Worm (Caenorhabditis elegans) whole organism, late embryonic: ENCODE measurements around the gene F48D6.4.

Experiments
- C08G9.2 ChIP-seq: sonication (generic microtip); optimal IDR thresholded peaks from 2 replicates; lab custom pipeline; 2016; ENCODE audit warnings: mild to moderate bottlenecking, missing genetic modification characterization, moderate library complexity, missing compliant biosample characterization
- F13H6.1 ChIP-seq: sonication (generic microtip); optimal IDR thresholded peaks from 2 replicates; lab custom pipeline; 2016; ENCODE audit warnings: missing genetic modification characterization, missing compliant biosample characterization
- K02D7.2 ChIP-seq: sonication (generic microtip); optimal IDR thresholded peaks from 2 replicates; lab custom pipeline; 2017; ENCODE audit warnings: mild to moderate bottlenecking, missing genetic modification characterization, missing compliant biosample characterization
- T23F11.4 ChIP-seq: fragments of 200-800 bp; sonication (Bioruptor generic); optimal IDR thresholded peaks from 2 replicates; lab custom pipeline; 2018; ENCODE audit warnings: mild to moderate bottlenecking, missing genetic modification characterization, missing compliant biosample characterization
- ama-1 ChIP-seq: fragments of 150-350 bp; optimal IDR thresholded peaks from 2 replicates; lab custom pipeline; 2014
- ceh-14 ChIP-seq: sonication (generic microtip); optimal IDR thresholded peaks from 2 replicates; lab custom pipeline; 2016; ENCODE audit warnings: missing genotype, missing genetic modification characterization, missing compliant biosample characterization
- ceh-18 ChIP-seq: sonication (generic microtip); optimal IDR thresholded peaks from 2 replicates; lab custom pipeline; 2016; ENCODE audit warnings: missing genetic modification characterization, missing compliant biosample characterization
- ceh-19 ChIP-seq: fragments of 200-800 bp; sonication (Bioruptor generic); optimal IDR thresholded peaks from 2 replicates; lab custom pipeline; 2018; ENCODE audit warnings: mild to moderate bottlenecking, missing genetic modification characterization, missing compliant biosample characterization
- ceh-24 ChIP-seq: sonication (generic microtip); optimal IDR thresholded peaks from 2 replicates; lab custom pipeline; 2016; ENCODE audit warnings: mild to moderate bottlenecking, missing genetic modification characterization, missing compliant biosample characterization
- ceh-31 ChIP-seq: sonication (generic microtip); optimal IDR thresholded peaks from 2 replicates; lab custom pipeline; 2016; ENCODE audit warnings: missing genetic modification characterization, missing compliant biosample characterization
- ceh-34 ChIP-seq: sonication (generic microtip); optimal IDR thresholded peaks from 2 replicates; lab custom pipeline; 2016; ENCODE audit warnings: mild to moderate bottlenecking, missing genetic modification characterization, missing compliant biosample characterization
- ceh-45 ChIP-seq: fragments of 200-800 bp; sonication (Bioruptor generic); IDR thresholded peaks from 2 replicates; pipeline ENCODE4 v1.3.6; 2022; ENCODE audit warnings: missing genetic modification reagents, missing genetic modification characterization, missing compliant biosample characterization
- ceh-48 ChIP-seq: sonication (generic microtip); optimal IDR thresholded peaks from 2 replicates; lab custom pipeline; 2016; ENCODE audit warnings: missing genetic modification characterization, inconsistent platforms, missing compliant biosample characterization
- ceh-6 ChIP-seq: fragments of 200-800 bp; sonication (Bioruptor generic); optimal IDR thresholded peaks from 2 replicates; lab custom pipeline; 2018; ENCODE audit warnings: mild to moderate bottlenecking, missing genetic modification characterization, missing compliant biosample characterization
- ceh-9 ChIP-seq: sonication (generic microtip); optimal IDR thresholded peaks from 2 replicates; lab custom pipeline; 2016; ENCODE audit warnings: mild to moderate bottlenecking, missing genetic modification characterization, inconsistent platforms, missing compliant biosample characterization
- che-1 ChIP-seq: sonication (generic microtip); optimal IDR thresholded peaks from 2 replicates; lab custom pipeline; 2016; ENCODE audit warnings: mild to moderate bottlenecking, missing genetic modification characterization, missing compliant biosample characterization
- dmd-4 ChIP-seq: sonication (generic microtip); optimal IDR thresholded peaks from 2 replicates; lab custom pipeline; 2016; ENCODE audit warnings: borderline replicate concordance, missing genetic modification characterization, missing compliant biosample characterization
- dve-1 ChIP-seq: sonication (generic microtip); optimal IDR thresholded peaks from 2 replicates; lab custom pipeline; 2017; ENCODE audit warnings: antibody characterized with exemption, mild to moderate bottlenecking, missing genetic modification characterization, missing compliant biosample characterization
- elt-4 ChIP-seq: sonication (generic microtip); optimal IDR thresholded peaks from 2 replicates; lab custom pipeline; 2016; ENCODE audit warnings: missing genetic modification characterization, missing compliant biosample characterization
- ets-4 ChIP-seq: sonication (generic microtip); optimal IDR thresholded peaks from 2 replicates; lab custom pipeline; 2016; ENCODE audit warnings: missing genetic modification characterization, missing compliant biosample characterization
- eyg-1 ChIP-seq: sonication (generic microtip); optimal IDR thresholded peaks from 2 replicates; lab custom pipeline; 2016; ENCODE audit warnings: missing genotype, missing genetic modification characterization, missing compliant biosample characterization
- fkh-10 ChIP-seq: fragments of 150-350 bp; optimal IDR thresholded peaks from 2 replicates; lab custom pipeline; 2014; ENCODE audit warnings: missing biosample characterization, missing genetic modification reagents, missing genetic modification characterization
- gmeb-2 ChIP-seq: sonication (generic microtip); optimal IDR thresholded peaks from 2 replicates; lab custom pipeline; 2016; ENCODE audit warnings: missing genetic modification characterization, inconsistent platforms, missing compliant biosample characterization
- hlh-13 ChIP-seq: fragments of 200-800 bp; sonication (Bioruptor generic); optimal IDR thresholded peaks from 2 replicates; lab custom pipeline; 2018; ENCODE audit warnings: mild to moderate bottlenecking, missing genetic modification characterization, missing compliant biosample characterization
- hlh-15 ChIP-seq: sonication (generic microtip); optimal IDR thresholded peaks from 2 replicates; lab custom pipeline; 2016; ENCODE audit warnings: missing genetic modification characterization, missing compliant biosample characterization
- hlh-30 ChIP-seq: sonication (generic microtip); optimal IDR thresholded peaks from 2 replicates; lab custom pipeline; 2017; ENCODE audit warnings: antibody characterized with exemption, missing genetic modification characterization, missing compliant biosample characterization; ENCODE audit not compliant: insufficient read depth
- hlh-8 ChIP-seq: sonication (generic microtip); optimal IDR thresholded peaks from 2 replicates; lab custom pipeline; 2016; ENCODE audit warnings: missing genotype, missing genetic modification characterization, missing compliant biosample characterization
- lim-6 ChIP-seq: sonication (generic microtip); optimal IDR thresholded peaks from 2 replicates; lab custom pipeline; 2016; ENCODE audit warnings: missing genetic modification characterization, missing compliant biosample characterization
- madf-2 ChIP-seq: sonication (generic microtip); optimal IDR thresholded peaks from 2 replicates; lab custom pipeline; 2017; ENCODE audit warnings: missing genetic modification characterization, missing compliant biosample characterization
- mec-3 ChIP-seq: sonication (generic microtip); optimal IDR thresholded peaks from 2 replicates; lab custom pipeline; 2016; ENCODE audit warnings: borderline replicate concordance, missing genetic modification characterization, missing compliant biosample characterization
- nfya-1 ChIP-seq: sonication (generic microtip); optimal IDR thresholded peaks from 2 replicates; lab custom pipeline; 2017; ENCODE audit warnings: missing genetic modification characterization, mild to moderate bottlenecking, missing compliant biosample characterization, antibody characterized with exemption, moderate library complexity
- nhr-11 ChIP-seq: fragments of 150-350 bp; optimal IDR thresholded peaks from 2 replicates; lab custom pipeline; 2014; ENCODE audit warnings: missing biosample characterization, missing genetic modification characterization
- nhr-232 ChIP-seq: sonication (generic microtip); optimal IDR thresholded peaks from 2 replicates; lab custom pipeline; 2016; ENCODE audit warnings: missing genetic modification characterization, missing compliant biosample characterization
- npax-4 ChIP-seq: sonication (generic microtip); optimal IDR thresholded peaks from 2 replicates; lab custom pipeline; 2016; ENCODE audit warnings: missing genetic modification characterization, missing compliant biosample characterization
- odd-2 ChIP-seq: sonication (generic microtip); optimal IDR thresholded peaks from 2 replicates; lab custom pipeline; 2017; ENCODE audit warnings: antibody characterized with exemption, mild to moderate bottlenecking, missing genetic modification characterization, missing compliant biosample characterization
- pag-3 ChIP-seq: sonication (generic microtip); optimal IDR thresholded peaks from 2 replicates; lab custom pipeline; 2016; ENCODE audit warnings: missing compliant biosample characterization, missing genetic modification characterization, borderline replicate concordance
- pat-9 ChIP-seq: fragments of 200-800 bp; sonication (Bioruptor generic); optimal IDR thresholded peaks from 2 replicates; lab custom pipeline; 2018; ENCODE audit warnings: mild to moderate bottlenecking, missing genetic modification characterization, moderate library complexity, missing compliant biosample characterization
- pros-1 ChIP-seq: fragments of 150-350 bp; optimal IDR thresholded peaks from 2 replicates; lab custom pipeline; 2014; ENCODE audit warnings: missing biosample characterization, missing genetic modification reagents, missing genetic modification characterization
- sdc-2 ChIP-seq: sonication (generic microtip); optimal IDR thresholded peaks from 2 replicates; lab custom pipeline; 2016; ENCODE audit warnings: missing genotype, missing genetic modification characterization, missing compliant biosample characterization
- sox-2 ChIP-seq: fragments of 200-800 bp; sonication (Bioruptor generic); IDR thresholded peaks from 2 replicates; pipeline ENCODE4 v1.3.6; 2022; ENCODE audit warnings: missing genetic modification reagents, missing genetic modification characterization, missing compliant biosample characterization
- sox-4 ChIP-seq: sonication (generic microtip); optimal IDR thresholded peaks from 2 replicates; lab custom pipeline; 2017; ENCODE audit warnings: mild to moderate bottlenecking, missing genetic modification characterization, inconsistent platforms, missing compliant biosample characterization
- tbx-2 ChIP-seq: sonication (generic microtip); optimal IDR thresholded peaks from 2 replicates; lab custom pipeline; 2016; ENCODE audit warnings: missing genetic modification characterization, missing compliant biosample characterization
- tbx-7 ChIP-seq: sonication (generic microtip); optimal IDR thresholded peaks from 2 replicates; lab custom pipeline; 2016; ENCODE audit warnings: missing genotype, missing genetic modification characterization, missing compliant biosample characterization
- unc-42 ChIP-seq: sonication (generic microtip); optimal IDR thresholded peaks from 2 replicates; lab custom pipeline; 2016; ENCODE audit warnings: missing genotype, missing genetic modification characterization, missing compliant biosample characterization

F48D6.4 gene

ce11 chrX:4238971-4239370 lies 8.0 kb downstream of the F48D6.4 start:
- TF ChIP-seq unc-42 (tag; lab: Kevin White, UChicago) (peak; percentile 59), tbx-7 (tag; lab: Kevin White, UChicago) (no peak)
- TF ChIP-seq, all 69 proteins: peak for 1

- TF ChIP-seq mec-3 (tag; lab: Kevin White, UChicago), result no peak
- no peak for TF ChIP-seq K02D7.2 (tag; lab: Kevin White, UChicago)
- TF ChIP-seq tbx-7 (tag; lab: Kevin White, UChicago), result no peak
- no peak for TF ChIP-seq ceh-31 (tag; lab: Kevin White, UChicago)
- TF ChIP-seq unc-42 (tag; lab: Kevin White, UChicago), result no peak
- TF ChIP-seq pag-3 (tag; lab: Kevin White, UChicago), result no peak
- TF ChIP-seq dmd-4 (tag; lab: Kevin White, UChicago), result no peak
- TF ChIP-seq nhr-232 (tag; lab: Kevin White, UChicago), result no peak
- TF ChIP-seq dve-1 (tag; lab: Kevin White, UChicago), result no peak
- TF ChIP-seq hlh-13 (GFP tag; lab: Kevin White, UChicago), result no peak
- no peak for TF ChIP-seq madf-2 (tag; lab: Kevin White, UChicago)
- TF ChIP-seq eyg-1 (tag; lab: Kevin White, UChicago), result no peak
- no peak for TF ChIP-seq tbx-2
- no peak for TF ChIP-seq T23F11.4
- no peak for TF ChIP-seq ceh-9 (tag; lab: Kevin White, UChicago)
- no peak for TF ChIP-seq ceh-14 (tag; lab: Kevin White, UChicago)
- TF ChIP-seq ceh-24 (tag; lab: Kevin White, UChicago), result no peak
- TF ChIP-seq lim-6, result no peak
- TF ChIP-seq pat-9 (tag; lab: Kevin White, UChicago), result no peak
Observed at ce11 chrX:4235752-4236151, 11.3 kb downstream of the F48D6.4 start, which contains the start of gene rab-37. Gene rab-37, minus strand, starts transcription at chrX:4235852.

ce11 chrX:4222779-4223387 lies 24.1 kb downstream of the F48D6.4 start:
- TF ChIP-seq hlh-30 (no peak), F13H6.1 (tag; lab: Kevin White, UChicago) (peak; percentile 54), tbx-2 (peak; percentile 4), nhr-232 (tag; lab: Kevin White, UChicago) (no peak), fkh-10 (GFP tag; lab: Kevin White, UChicago) (no peak), hlh-8 (tag; lab: Kevin White, UChicago) (no peak), nhr-11 (tag; lab: Kevin White, UChicago) (no peak), ceh-34 (tag; lab: Kevin White, UChicago) (peak; percentile 68), ceh-48 (tag; lab: Kevin White, UChicago) (no peak), ceh-45 (GFP tag; lab: Robert Waterston, UW) (no peak), odd-2 (tag; lab: Kevin White, UChicago) (no peak), ceh-19 (no peak), mec-3 (tag; lab: Kevin White, UChicago) (no peak), che-1 (tag; lab: Kevin White, UChicago) (no peak), dmd-4 (tag; lab: Kevin White, UChicago) (no peak), ceh-31 (tag; lab: Kevin White, UChicago) (peak; percentile 71), ama-1 (lab: Kevin White, UChicago) (peak; percentile 83), nfya-1 (peak; percentile 35), T23F11.4 (no peak), sdc-2 (tag; lab: Kevin White, UChicago) (peak; percentile 71), dve-1 (tag; lab: Kevin White, UChicago) (peak; percentile 32), lim-6 (no peak), C08G9.2 (tag; lab: Kevin White, UChicago) (no peak), hlh-15 (tag; lab: Kevin White, UChicago) (no peak), pag-3 (tag; lab: Kevin White, UChicago) (no peak), ceh-14 (tag; lab: Kevin White, UChicago) (peak; percentile 50), ets-4 (peak; percentile 14), npax-4 (tag; lab: Kevin White, UChicago) (no peak), tbx-7 (tag; lab: Kevin White, UChicago) (no peak), unc-42 (tag; lab: Kevin White, UChicago) (peak; percentile 25), ceh-24 (tag; lab: Kevin White, UChicago) (no peak), pros-1 (tag; lab: Kevin White, UChicago) (peak; percentile 71), hlh-13 (GFP tag; lab: Kevin White, UChicago) (no peak), ceh-6 (no peak), gmeb-2 (tag; lab: Kevin White, UChicago) (no peak), elt-4 (tag; lab: Kevin White, UChicago) (no peak), K02D7.2 (tag; lab: Kevin White, UChicago) (no peak), ceh-18 (peak; percentile 50), pat-9 (tag; lab: Kevin White, UChicago) (no peak), sox-2 (no peak), sox-4 (tag; lab: Kevin White, UChicago) (no peak)
